Fruit fly (Drosophila melanogaster): ENCODE data around the gene TORIP.

TORIP gene

dm6 chr3L:19794203-19794802 is 10.6 kb downstream of the TORIP start (continued):
- TF ChIP-seq BtbVII (GFP tag; optimal IDR thresholded peaks at IDR 0.05): peak; percentile 93
- peak; percentile 73 for TF ChIP-seq CG1602 (GFP tag; optimal IDR thresholded peaks at IDR 0.05)
- TF ChIP-seq CG10321 (GFP tag; IDR thresholded peaks at IDR 0.05): 0 out of 2 replicates have a peak, but pooled peaks have one; percentile 35
- peak; percentile 62 for TF ChIP-seq al (GFP tag; IDR thresholded peaks at IDR 0.05)
- TF ChIP-seq da (GFP tag; optimal IDR thresholded peaks at IDR 0.05): peak; percentile 0
- TF ChIP-seq tll (GFP tag; optimal IDR thresholded peaks at IDR 0.05): no peak
- TF ChIP-seq Awh (GFP tag; IDR thresholded peaks at IDR 0.05): peak; percentile 68
- no peak for TF ChIP-seq BEAF-32 (GFP tag; optimal IDR thresholded peaks at IDR 0.05)
- peak; percentile 90 for TF ChIP-seq CG6765 (GFP tag; optimal IDR thresholded peaks at IDR 0.05)
- peak; percentile 51 for TF ChIP-seq pros (GFP tag; optimal IDR thresholded peaks at IDR 0.05)
- TF ChIP-seq inv (GFP tag; IDR thresholded peaks at IDR 0.05; ENCODE audit: partially characterized antibody): peak; percentile 42
- TF ChIP-seq cad (GFP tag; optimal IDR thresholded peaks at IDR 0.05): no peak
- TF ChIP-seq CG18619 (GFP tag; optimal IDR thresholded peaks at IDR 0.05): peak; percentile 90
- TF ChIP-seq CG8281 (tag; optimal IDR thresholded peaks at IDR 0.05): peak; percentile 69
- TF ChIP-seq Trl (optimal IDR thresholded peaks at IDR 0.05): no peak
- peak; percentile 78 for TF ChIP-seq Trl (GFP tag; optimal IDR thresholded peaks at IDR 0.05)
- peak; percentile 43 for TF ChIP-seq ranshi (GFP tag; IDR thresholded peaks at IDR 0.05)
- TF ChIP-seq ttk (GFP tag; IDR thresholded peaks at IDR 0.05): no peak; the same call in 1 of the 2 replicates
- TF ChIP-seq phol (tag; optimal IDR thresholded peaks at IDR 0.05): peak; percentile 83
- peak; percentile 87 for TF ChIP-seq CG10147 (GFP tag; optimal IDR thresholded peaks at IDR 0.05)
- peak; percentile 55; the same call in 1 of the 3 replicates for TF ChIP-seq CG7357 (GFP tag; IDR thresholded peaks at IDR 0.05)
- peak; percentile 7; the same call in 1 of the 2 replicates for TF ChIP-seq CG13287 (GFP tag; IDR thresholded peaks at IDR 0.05; ENCODE audit: partially characterized antibody)
- TF ChIP-seq Hr39 (optimal IDR thresholded peaks at IDR 0.05): no peak
- peak; percentile 95 for TF ChIP-seq CG7556 (GFP tag; optimal IDR thresholded peaks at IDR 0.05)
- peak; percentile 48 for TF ChIP-seq Atf3 (GFP tag; optimal IDR thresholded peaks at IDR 0.05)
- peak; percentile 76 for TF ChIP-seq Ptx1 (GFP tag; IDR thresholded peaks at IDR 0.05)
- peak; percentile 57 for TF ChIP-seq Lhr (GFP tag; optimal IDR thresholded peaks at IDR 0.05)
- TF ChIP-seq CG17186 (GFP tag; optimal IDR thresholded peaks at IDR 0.05): peak; percentile 33
- peak; percentile 69 for TF ChIP-seq repo (GFP tag; optimal IDR thresholded peaks at IDR 0.05)
- TF ChIP-seq CG14667 (GFP tag; IDR thresholded peaks at IDR 0.05): peak; percentile 47; the same call in 1 of the 2 replicates
- TF ChIP-seq fu2 (GFP tag; optimal IDR thresholded peaks at IDR 0.05): peak; percentile 71
- peak; percentile 72 for TF ChIP-seq CG15601 (tag; optimal IDR thresholded peaks at IDR 0.05)
- TF ChIP-seq CG11456 (GFP tag; IDR thresholded peaks at IDR 0.05): peak; percentile 40; the same call in 2 of the 3 replicates
- peak; percentile 85 for TF ChIP-seq Asciz (GFP tag; optimal IDR thresholded peaks at IDR 0.05)
- 0 out of 3 replicates have a peak, but pooled peaks have one; percentile 11 for TF ChIP-seq ase (GFP tag; IDR thresholded peaks at IDR 0.05)
- peak; percentile 36 for TF ChIP-seq CG8290 (GFP tag; optimal IDR thresholded peaks at IDR 0.05)
- TF ChIP-seq CG8290 (tag; optimal IDR thresholded peaks at IDR 0.05): peak; percentile 34 to 88
- TF ChIP-seq CG4360 (GFP tag; IDR thresholded peaks at IDR 0.05): no peak
- 0 out of 3 replicates have a peak, but pooled peaks have one; percentile 43 for TF ChIP-seq CG11093 (GFP tag; IDR thresholded peaks at IDR 0.05)
- peak; percentile 51 for TF ChIP-seq CG3065 (GFP tag; optimal IDR thresholded peaks at IDR 0.05)
- peak; percentile 72 for TF ChIP-seq D19B (GFP tag; optimal IDR thresholded peaks at IDR 0.05)
- TF ChIP-seq Neu2 (GFP tag; optimal IDR thresholded peaks at IDR 0.05; ENCODE audit: borderline replicate concordance): peak; percentile 33
- peak; percentile 7; the same call in 1 of the 2 replicates for TF ChIP-seq Rx (GFP tag; IDR thresholded peaks at IDR 0.05)
- TF ChIP-seq Doc2 (GFP tag; IDR thresholded peaks at IDR 0.05): no peak
- peak; percentile 68 for TF ChIP-seq tx (GFP tag; optimal IDR thresholded peaks at IDR 0.05)
- TF ChIP-seq salm (tag; optimal IDR thresholded peaks at IDR 0.05): peak; percentile 76
- TF ChIP-seq CG9727 (GFP tag; optimal IDR thresholded peaks at IDR 0.05): peak; percentile 94
- peak; percentile 35; the same call in 1 of the 3 replicates for TF ChIP-seq CG7963 (GFP tag; IDR thresholded peaks at IDR 0.05; ENCODE audit: partially characterized antibody)
- TF ChIP-seq twi (tag; optimal IDR thresholded peaks at IDR 0.05): peak; percentile 57
- TF ChIP-seq ken (GFP tag; IDR thresholded peaks at IDR 0.05): peak; percentile 60
